Worm (Caenorhabditis elegans): ENCODE results near the gene flp-25.

Gene flp-25

DNA sequence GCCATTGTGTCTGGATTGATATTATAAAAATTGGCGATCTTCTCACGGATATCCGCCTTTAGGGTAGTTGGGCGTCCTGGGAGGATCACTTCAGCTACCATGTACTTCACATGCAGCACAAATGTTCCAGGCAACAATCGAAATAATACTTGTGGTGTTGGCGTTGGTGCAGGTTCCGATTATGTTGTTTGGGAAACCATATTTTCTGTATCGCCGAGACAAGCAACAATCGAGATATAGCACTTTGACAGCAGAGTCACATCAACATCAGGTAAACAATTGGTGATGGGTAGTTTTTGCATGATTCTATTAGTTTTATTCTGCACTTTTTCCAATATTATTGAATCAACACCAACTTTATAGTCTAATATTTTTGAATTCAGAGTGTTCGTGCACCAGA, 52.0 kb downstream of the flp-25 start, which contains the start of gene T26G10.3:
TSS of gene T26G10.3 (minus strand) at position 101 of the 400 bp plus-strand sequence.
- TF ChIP-seq rnt-1 (tag; optimal IDR thresholded peaks at IDR 0.05) (no peak), sox-4 (tag; optimal IDR thresholded peaks at IDR 0.05) (no peak), nhr-19 (GFP tag; conservative IDR thresholded peaks at IDR 0.05) (no peak), efl-1 (optimal IDR thresholded peaks at IDR 0.05) (no peak), efl-1 (GFP tag; optimal IDR thresholded peaks at IDR 0.05 in 1 of 2) (peak in 1 of 2 experiments; percentile 14), egl-27 (tag; optimal IDR thresholded peaks at IDR 0.05) (no peak), dpl-1 (GFP tag; optimal IDR thresholded peaks at IDR 0.05) (no peak)
